Fruit fly (Drosophila melanogaster): ENCODE measurements around the gene eater.
A peak's percentile ranks its signal among the peaks of the same experiment; 100 is the strongest.

Gene eater

dm6 chr3R:27111784-27112602 is 12.5 kb upstream of the eater start, which contains the start of the genes gb and CG5815 (continued):
- TF ChIP-seq CG6813 (GFP tag; optimal IDR thresholded peaks at IDR 0.05) = peak; percentile 76
- peak; percentile 89 for TF ChIP-seq CG9215 (GFP tag; IDR thresholded peaks at IDR 0.05)
- TF ChIP-seq danr (GFP tag; IDR thresholded peaks at IDR 0.05) = peak; percentile 74
- TF ChIP-seq CG32532 (GFP tag; IDR thresholded peaks at IDR 0.05) = peak; percentile 96
- TF ChIP-seq al (GFP tag; IDR thresholded peaks at IDR 0.05) = peak; percentile 93
- TF ChIP-seq CG10462 (GFP tag; optimal IDR thresholded peaks at IDR 0.05) = peak; percentile 86
- TF ChIP-seq Ada2b (GFP tag; IDR thresholded peaks at IDR 0.05) = peak; percentile 91
- peak; percentile 74 for TF ChIP-seq odd (GFP tag; optimal IDR thresholded peaks at IDR 0.05)
- TF ChIP-seq gce (GFP tag; IDR thresholded peaks at IDR 0.05) = peak; percentile 84
- TF ChIP-seq Lpt (GFP tag; optimal IDR thresholded peaks at IDR 0.05) = no peak
- TF ChIP-seq slou (GFP tag; optimal IDR thresholded peaks at IDR 0.05) = peak; percentile 78
- peak; percentile 87 for TF ChIP-seq CG13296 (GFP tag; optimal IDR thresholded peaks at IDR 0.05)
- peak; percentile 93 for TF ChIP-seq Atf6 (GFP tag; IDR thresholded peaks at IDR 0.05)
- TF ChIP-seq sisA (GFP tag; IDR thresholded peaks at IDR 0.05) = peak; percentile 88
- TF ChIP-seq salm (tag; optimal IDR thresholded peaks at IDR 0.05) = peak; percentile 63
- peak; percentile 97 for TF ChIP-seq CG9932 (GFP tag; IDR thresholded peaks at IDR 0.05)
- TF ChIP-seq NK7.1 (GFP tag; optimal IDR thresholded peaks at IDR 0.05) = peak; percentile 70
- TF ChIP-seq dmrt99B (tag; optimal IDR thresholded peaks at IDR 0.05) = no peak
- peak; percentile 84 for TF ChIP-seq mam (GFP tag; optimal IDR thresholded peaks at IDR 0.05)
- peak; percentile 93 for TF ChIP-seq caup (GFP tag; optimal IDR thresholded peaks at IDR 0.05; ENCODE audit: severe bottlenecking)
- TF ChIP-seq CG2129 (GFP tag; IDR thresholded peaks at IDR 0.05; ENCODE audit: partially characterized antibody) = peak; percentile 96
- TF ChIP-seq Neu2 (GFP tag; optimal IDR thresholded peaks at IDR 0.05; ENCODE audit: borderline replicate concordance) = no peak
- no peak for TF ChIP-seq Vsx1 (GFP tag; optimal IDR thresholded peaks at IDR 0.05)
- TF ChIP-seq ken (GFP tag; IDR thresholded peaks at IDR 0.05) = peak; percentile 91
- TF ChIP-seq Drgx (GFP tag; IDR thresholded peaks at IDR 0.05) = peak; percentile 91
- no peak for TF ChIP-seq CG7745 (tag; optimal IDR thresholded peaks at IDR 0.05)
- TF ChIP-seq Usf (GFP tag; optimal IDR thresholded peaks at IDR 0.05) = peak; percentile 89
- TF ChIP-seq CG10543 (GFP tag; optimal IDR thresholded peaks at IDR 0.05) = peak; percentile 90
- peak; percentile 84 to 85 for TF ChIP-seq Pdp1 (GFP tag; optimal IDR thresholded peaks at IDR 0.05)
- TF ChIP-seq bcd (GFP tag; optimal IDR thresholded peaks at IDR 0.05) = peak; percentile 91
- TF ChIP-seq wor (GFP tag; IDR thresholded peaks at IDR 0.05) = peak; percentile 69
- peak; percentile 87 for TF ChIP-seq CG18262 (tag; optimal IDR thresholded peaks at IDR 0.05)
- peak; percentile 76 for TF ChIP-seq CG16779 (GFP tag; IDR thresholded peaks at IDR 0.05)
- peak; percentile 25; the same call in 1 of the 3 replicates for TF ChIP-seq CG2199 (GFP tag; IDR thresholded peaks at IDR 0.05)
- TF ChIP-seq CG7928 (GFP tag; optimal IDR thresholded peaks at IDR 0.05) = peak; percentile 74
- no peak for TF ChIP-seq Hr39 (optimal IDR thresholded peaks at IDR 0.05)
- TF ChIP-seq inv (GFP tag; IDR thresholded peaks at IDR 0.05; ENCODE audit: partially characterized antibody) = peak; percentile 91
- TF ChIP-seq CG31441 (GFP tag; IDR thresholded peaks at IDR 0.05) = peak; percentile 95
- peak; percentile 83 for TF ChIP-seq rib (GFP tag; IDR thresholded peaks at IDR 0.05)
- TF ChIP-seq lilli (GFP tag; optimal IDR thresholded peaks at IDR 0.05) = peak; percentile 96
- TF ChIP-seq NfI (GFP tag; optimal IDR thresholded peaks at IDR 0.05) = peak; percentile 92
- peak; percentile 88 for TF ChIP-seq CG7963 (GFP tag; IDR thresholded peaks at IDR 0.05; ENCODE audit: partially characterized antibody)
- peak; percentile 73 for TF ChIP-seq Camta (GFP tag; optimal IDR thresholded peaks at IDR 0.05)
- TF ChIP-seq CG32767 (GFP tag; IDR thresholded peaks at IDR 0.05) = peak; percentile 80; the same call in 1 of the 2 replicates
- TF ChIP-seq ro (GFP tag; IDR thresholded peaks at IDR 0.05) = peak; percentile 55
- TF ChIP-seq E2f2 (GFP tag; IDR thresholded peaks at IDR 0.05) = peak; percentile 77
- peak; percentile 77 for TF ChIP-seq CG11696 (GFP tag; IDR thresholded peaks at IDR 0.05)
- peak; percentile 88 for TF ChIP-seq gro (GFP tag; optimal IDR thresholded peaks at IDR 0.05)
- TF ChIP-seq CG1233 (GFP tag; optimal IDR thresholded peaks at IDR 0.05) = peak; percentile 85
- TF ChIP-seq CG6683 (GFP tag; optimal IDR thresholded peaks at IDR 0.05) = peak; percentile 81
